Worm (Caenorhabditis elegans) whole organism, L3 larva: ENCODE results near the gene cyp-25A3.

ENCODE experiments used
- ama-1 ChIP-seq: fragments of 150-350 bp; optimal IDR thresholded peaks from 2 replicates; lab custom pipeline; 2018
- snpc-4 ChIP-seq: fragments of 150-350 bp; optimal IDR thresholded peaks from 2 replicates; lab custom pipeline; 2014; ENCODE audit warnings: missing biosample characterization, missing genetic modification characterization
- unc-62 ChIP-seq: fragments of 150-350 bp; sonication (generic microtip); optimal IDR thresholded peaks from 4 replicates; lab custom pipeline; 2014; ENCODE audit warnings: missing biosample characterization, missing genetic modification reagents, missing genetic modification characterization

DNA sequence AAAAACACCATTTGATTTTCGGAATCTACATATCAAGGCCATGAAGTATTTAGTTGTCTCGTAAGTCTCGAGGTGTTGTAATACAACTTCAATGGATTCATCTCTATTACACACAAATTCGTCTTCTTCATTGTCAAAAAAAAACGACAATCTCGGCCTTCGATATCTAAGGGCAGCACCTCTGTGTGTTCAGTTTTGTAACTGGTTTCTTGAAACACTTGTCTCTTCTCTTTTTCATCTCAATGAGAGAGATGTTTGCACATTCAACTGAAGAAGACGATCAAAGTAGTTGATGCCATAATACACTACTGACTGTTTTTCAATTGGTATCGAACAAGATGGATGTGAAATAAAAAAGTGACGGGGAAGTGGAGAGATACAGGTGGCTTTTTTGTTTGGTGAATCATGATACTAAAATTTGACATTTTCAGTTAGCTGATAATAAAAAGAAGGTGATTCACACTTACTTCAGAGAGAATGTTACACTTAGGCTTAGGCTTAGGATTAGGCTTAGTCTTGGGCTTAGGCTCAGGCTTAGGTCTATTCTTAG lies 28.1 kb downstream of the cyp-25A3 start:
- TF ChIP-seq unc-62 (GFP tag; lab: Kevin White, UChicago) = no peak
- no peak for TF ChIP-seq snpc-4
- no peak for TF ChIP-seq ama-1 (lab: Kevin White, UChicago)
